Worm (Caenorhabditis elegans): ENCODE data around the gene col-76.
A peak's percentile ranks its signal among the peaks of the same experiment; 100 is the strongest.

ce11 chrII:8162120-8162648, 42.0 kb upstream of the col-76 start, which contains the start of the genes emb-27 and rrf-3:
- no peak for TF ChIP-seq ceh-9 (tag; optimal IDR thresholded peaks at IDR 0.05)
- TF ChIP-seq fos-1 (tag; optimal IDR thresholded peaks at IDR 0.05), result no peak
- no peak for TF ChIP-seq mdl-1 (tag; optimal IDR thresholded peaks at IDR 0.05)
- no peak for TF ChIP-seq ztf-11 (tag; optimal IDR thresholded peaks at IDR 0.05)
- peak; percentile 61 for TF ChIP-seq nfya-1 (tag; optimal IDR thresholded peaks at IDR 0.05; ENCODE audit: insufficient read depth)
- TF ChIP-seq tbx-2 (tag; optimal IDR thresholded peaks at IDR 0.05), result no peak
- peak; percentile 85 for TF ChIP-seq lin-15B (tag; optimal IDR thresholded peaks at IDR 0.05)
- TF ChIP-seq elt-3 (tag; optimal IDR thresholded peaks at IDR 0.05), result no peak
- TF ChIP-seq skn-1 (tag; optimal IDR thresholded peaks at IDR 0.05), result peak; percentile 26
- TF ChIP-seq nhr-77 (tag; optimal IDR thresholded peaks at IDR 0.05), result no peak

Data from whole organism, L3 larva.